Worm (Caenorhabditis elegans): Measurements from ENCODE around the gene T11G6.5.

The T11G6.5 gene

DNA sequence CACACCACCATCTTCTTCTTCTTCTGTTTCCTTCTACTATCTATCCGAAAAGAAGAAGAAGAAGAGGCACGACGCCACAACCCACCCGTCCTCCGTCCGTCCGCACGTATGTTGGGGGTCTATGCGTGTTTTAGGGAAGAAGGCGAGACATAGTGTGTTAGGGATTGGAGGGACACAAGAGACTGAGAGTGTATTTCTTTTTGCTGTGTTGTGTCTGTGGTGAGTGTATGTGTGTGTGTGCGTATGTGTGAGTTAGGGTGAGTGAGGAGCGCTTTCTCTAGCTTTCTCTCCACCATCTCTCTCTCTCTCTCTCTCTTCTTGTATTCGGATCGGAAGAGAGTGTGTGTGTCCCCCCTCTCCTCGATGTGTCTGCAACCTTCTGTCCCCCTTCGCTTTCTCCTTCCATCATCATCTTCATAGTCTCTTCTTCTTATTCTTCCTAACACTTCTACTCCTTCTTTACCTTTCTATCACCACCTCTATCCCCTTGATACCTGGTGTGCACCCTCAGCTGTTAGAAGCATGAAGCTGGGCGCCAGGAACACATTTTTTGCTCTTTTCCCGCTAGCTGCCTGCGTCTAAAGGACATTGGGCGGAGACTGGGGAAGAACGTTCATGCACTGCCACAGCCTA lies 20.8 kb downstream of the T11G6.5 start (continued):
- peak; percentile 73 for TF ChIP-seq nhr-43 (tag; optimal IDR thresholded peaks at IDR 0.05; ENCODE audit: poor library complexity, severe bottlenecking)
- TF ChIP-seq sea-2 (GFP tag; optimal IDR thresholded peaks at IDR 0.05): no peak
- no peak for TF ChIP-seq mdl-1 (tag; optimal IDR thresholded peaks at IDR 0.05)
- peak; percentile 75 for TF ChIP-seq tbx-2 (tag; optimal IDR thresholded peaks at IDR 0.05)
- TF ChIP-seq nhr-28 (tag; optimal IDR thresholded peaks at IDR 0.05): no peak
- TF ChIP-seq hmg-11 (tag; optimal IDR thresholded peaks at IDR 0.05): peak; percentile 92
- no peak for TF ChIP-seq eor-1 (tag; optimal IDR thresholded peaks at IDR 0.05)
- no peak for TF ChIP-seq nhr-12 (tag; optimal IDR thresholded peaks at IDR 0.05)
- peak; percentile 59 for TF ChIP-seq zag-1 (tag; optimal IDR thresholded peaks at IDR 0.05)
- TF ChIP-seq ZK546.5 (tag; optimal IDR thresholded peaks at IDR 0.05): no peak
- peak; percentile 72 for TF ChIP-seq snpc-4 (tag; optimal IDR thresholded peaks at IDR 0.05)
- peak; percentile 77 for TF ChIP-seq unc-62 (GFP tag; optimal IDR thresholded peaks at IDR 0.05)
- TF ChIP-seq nhr-25 (tag; optimal IDR thresholded peaks at IDR 0.05): peak; percentile 93
- TF ChIP-seq ceh-9 (tag; optimal IDR thresholded peaks at IDR 0.05): no peak
- peak; percentile 8 for TF ChIP-seq nhr-67 (tag; optimal IDR thresholded peaks at IDR 0.05)

DNA sequence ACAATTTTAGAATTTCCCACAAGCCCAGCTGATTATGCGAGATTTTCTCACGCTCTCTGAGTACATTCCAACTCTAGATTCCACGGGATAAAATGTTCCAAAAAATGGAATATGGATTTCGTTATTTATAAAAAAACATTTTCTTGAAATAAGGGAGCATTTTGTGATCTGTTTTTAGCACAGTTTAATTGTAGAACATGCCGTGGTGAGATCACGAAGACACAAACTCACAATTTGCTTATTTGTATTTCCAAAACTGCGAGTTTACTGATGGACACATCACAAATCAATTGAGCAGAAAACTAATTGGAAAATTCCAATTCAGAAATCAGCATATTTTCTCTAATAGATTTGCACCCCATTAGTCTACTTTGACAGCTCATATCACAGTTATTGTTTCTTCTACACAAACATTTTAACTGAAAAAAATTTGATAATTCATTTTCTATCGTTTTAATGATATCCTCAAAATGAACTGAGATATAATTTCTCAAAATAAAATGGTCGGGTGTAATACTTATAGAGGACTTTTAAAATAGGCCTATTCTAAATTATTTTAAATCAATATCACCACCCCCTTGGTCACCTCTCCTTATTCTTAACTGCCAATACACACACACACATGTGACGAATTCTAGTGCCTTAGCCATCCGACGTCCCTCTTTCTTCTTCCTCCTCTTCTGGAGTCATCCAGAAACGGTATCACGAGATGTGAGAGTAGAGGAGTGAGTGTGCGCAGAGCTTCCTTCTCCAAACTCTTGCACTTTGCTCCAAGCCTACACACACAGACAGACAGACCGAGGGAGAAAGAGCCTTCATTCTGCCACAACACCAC lies 21.5 kb downstream of the T11G6.5 start:
- TF ChIP-seq nfya-1 (tag; optimal IDR thresholded peaks at IDR 0.05; ENCODE audit: insufficient read depth): peak; percentile 5
- no peak for TF ChIP-seq ceh-16 (tag; optimal IDR thresholded peaks at IDR 0.05)
- TF ChIP-seq nhr-25 (tag; optimal IDR thresholded peaks at IDR 0.05): no peak

DNA sequence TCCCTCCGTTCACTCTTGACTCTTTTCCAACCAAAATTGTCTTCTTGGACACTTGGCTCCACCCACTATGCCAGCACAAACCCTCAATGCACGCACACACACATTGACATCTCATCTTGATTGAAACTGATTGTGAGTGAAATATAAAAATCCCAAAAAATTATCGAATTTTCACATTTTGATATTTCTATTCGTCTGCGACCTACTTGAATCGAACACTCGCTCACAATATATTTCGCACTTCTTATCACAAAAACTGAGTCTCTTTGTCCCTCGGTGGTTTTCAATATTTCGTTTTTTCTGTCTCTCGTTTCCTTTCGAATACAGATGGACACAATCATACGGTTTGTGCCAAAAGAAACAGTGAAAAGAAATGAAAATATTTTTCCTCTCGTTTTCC lies 22.4 kb downstream of the T11G6.5 start:
- TF ChIP-seq pqm-1 (tag; optimal IDR thresholded peaks at IDR 0.05) (peak; percentile 2), tbx-2 (tag; optimal IDR thresholded peaks at IDR 0.05) (no peak), elt-2 (tag; optimal IDR thresholded peaks at IDR 0.05) (peak; percentile 69), nfya-1 (tag; optimal IDR thresholded peaks at IDR 0.05; ENCODE audit: insufficient read depth) (peak; percentile 10), ztf-11 (tag; optimal IDR thresholded peaks at IDR 0.05) (no peak)

DNA sequence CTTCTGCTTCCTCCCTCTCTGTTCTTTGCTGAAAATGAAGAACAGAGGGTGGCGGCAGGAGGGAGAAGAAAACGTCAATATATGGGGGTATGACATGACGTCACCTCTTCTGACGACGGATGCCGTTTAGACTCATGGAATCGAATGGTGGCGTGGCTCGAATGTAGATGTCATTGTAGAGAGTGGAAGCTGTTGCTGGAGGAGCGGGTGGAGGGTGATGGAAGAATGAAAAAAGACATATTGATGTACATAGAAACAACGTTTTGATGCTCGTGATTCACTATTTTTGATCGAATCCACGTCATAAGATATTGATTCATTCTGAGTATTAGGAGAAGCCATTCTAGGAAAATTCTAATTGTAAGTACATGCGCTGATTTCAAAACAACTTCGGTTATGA lies 23.5 kb downstream of the T11G6.5 start:
- TF ChIP-seq nfya-1 (tag; optimal IDR thresholded peaks at IDR 0.05; ENCODE audit: insufficient read depth) (peak; percentile 22), skn-1 (tag; optimal IDR thresholded peaks at IDR 0.05) (no peak), fos-1 (tag; optimal IDR thresholded peaks at IDR 0.05) (no peak), lin-39 (tag; optimal IDR thresholded peaks at IDR 0.05) (peak; percentile 11), nhr-23 (tag; optimal IDR thresholded peaks at IDR 0.05) (no peak), egl-27 (tag; optimal IDR thresholded peaks at IDR 0.05) (no peak), R02D3.7 (tag; optimal IDR thresholded peaks at IDR 0.05) (no peak), sea-2 (GFP tag; optimal IDR thresholded peaks at IDR 0.05) (no peak), elt-2 (tag; optimal IDR thresholded peaks at IDR 0.05) (no peak), unc-62 (GFP tag; optimal IDR thresholded peaks at IDR 0.05) (no peak), lsy-12 (tag; optimal IDR thresholded peaks at IDR 0.05) (no peak), pha-4 (tag; optimal IDR thresholded peaks at IDR 0.05) (no peak), nhr-12 (tag; optimal IDR thresholded peaks at IDR 0.05) (no peak), ceh-28 (tag; optimal IDR thresholded peaks at IDR 0.05) (no peak), lin-15B (tag; optimal IDR thresholded peaks at IDR 0.05) (no peak), fkh-10 (GFP tag; optimal IDR thresholded peaks at IDR 0.05) (no peak), nhr-25 (tag; optimal IDR thresholded peaks at IDR 0.05) (no peak)

DNA sequence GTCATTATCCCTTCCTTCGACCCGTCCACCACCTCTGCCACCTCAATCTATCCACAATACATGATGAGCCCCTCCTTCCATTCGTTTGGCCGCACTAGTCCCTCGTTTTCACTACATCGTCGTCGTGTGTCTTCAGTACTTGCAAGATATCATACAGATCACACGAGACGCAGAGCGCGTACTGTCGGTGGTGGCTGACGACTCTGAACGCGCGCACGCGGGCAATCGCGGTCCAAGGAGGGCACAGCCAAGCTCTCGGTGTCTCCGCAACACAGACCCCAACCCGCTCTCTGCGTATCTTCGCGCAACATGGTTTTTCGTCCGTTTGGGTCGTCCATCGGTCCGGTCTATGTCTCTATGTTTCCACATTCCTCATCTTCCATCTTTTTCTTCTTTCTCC lies 25.5 kb downstream of the T11G6.5 start:
- TF ChIP-seq lin-39 (tag; optimal IDR thresholded peaks at IDR 0.05): peak; percentile 23
- TF ChIP-seq elt-1 (tag; optimal IDR thresholded peaks at IDR 0.05): no peak
- TF ChIP-seq hmg-11 (tag; optimal IDR thresholded peaks at IDR 0.05): peak; percentile 70
- TF ChIP-seq snpc-4 (tag; optimal IDR thresholded peaks at IDR 0.05): no peak
- no peak for TF ChIP-seq ceh-28 (tag; optimal IDR thresholded peaks at IDR 0.05)
- no peak for TF ChIP-seq ceh-16 (tag; optimal IDR thresholded peaks at IDR 0.05)
- TF ChIP-seq lin-15B (tag; optimal IDR thresholded peaks at IDR 0.05): no peak
- no peak for TF ChIP-seq ceh-9 (tag; optimal IDR thresholded peaks at IDR 0.05)
- TF ChIP-seq nhr-237 (tag; optimal IDR thresholded peaks at IDR 0.05): no peak
- no peak for TF ChIP-seq aly-2 (tag; optimal IDR thresholded peaks at IDR 0.05)
- TF ChIP-seq nhr-11 (tag; optimal IDR thresholded peaks at IDR 0.05): no peak
- TF ChIP-seq nfya-1 (tag; optimal IDR thresholded peaks at IDR 0.05; ENCODE audit: insufficient read depth): peak; percentile 18
- TF ChIP-seq tbx-2 (tag; optimal IDR thresholded peaks at IDR 0.05): no peak
- no peak for TF ChIP-seq mml-1 (tag; optimal IDR thresholded peaks at IDR 0.05)
- peak; percentile 9 for TF ChIP-seq nhr-23 (tag; optimal IDR thresholded peaks at IDR 0.05)
- TF ChIP-seq elt-3 (tag; optimal IDR thresholded peaks at IDR 0.05): no peak
- TF ChIP-seq nhr-25 (tag; optimal IDR thresholded peaks at IDR 0.05): no peak
- no peak for TF ChIP-seq lsy-12 (tag; optimal IDR thresholded peaks at IDR 0.05)
- no peak for TF ChIP-seq nhr-28 (tag; optimal IDR thresholded peaks at IDR 0.05)
- no peak for TF ChIP-seq egl-5 (tag; optimal IDR thresholded peaks at IDR 0.05)
- TF ChIP-seq fkh-2 (tag; optimal IDR thresholded peaks at IDR 0.05): no peak
- TF ChIP-seq elt-2 (tag; optimal IDR thresholded peaks at IDR 0.05): no peak
- TF ChIP-seq fos-1 (tag; optimal IDR thresholded peaks at IDR 0.05): no peak
- no peak for TF ChIP-seq unc-39 (tag; optimal IDR thresholded peaks at IDR 0.05)
- no peak for TF ChIP-seq pha-4 (tag; optimal IDR thresholded peaks at IDR 0.05)
